Fruit fly (Drosophila melanogaster): Measurements from ENCODE around the gene NP15.6.

The NP15.6 gene

DNA sequence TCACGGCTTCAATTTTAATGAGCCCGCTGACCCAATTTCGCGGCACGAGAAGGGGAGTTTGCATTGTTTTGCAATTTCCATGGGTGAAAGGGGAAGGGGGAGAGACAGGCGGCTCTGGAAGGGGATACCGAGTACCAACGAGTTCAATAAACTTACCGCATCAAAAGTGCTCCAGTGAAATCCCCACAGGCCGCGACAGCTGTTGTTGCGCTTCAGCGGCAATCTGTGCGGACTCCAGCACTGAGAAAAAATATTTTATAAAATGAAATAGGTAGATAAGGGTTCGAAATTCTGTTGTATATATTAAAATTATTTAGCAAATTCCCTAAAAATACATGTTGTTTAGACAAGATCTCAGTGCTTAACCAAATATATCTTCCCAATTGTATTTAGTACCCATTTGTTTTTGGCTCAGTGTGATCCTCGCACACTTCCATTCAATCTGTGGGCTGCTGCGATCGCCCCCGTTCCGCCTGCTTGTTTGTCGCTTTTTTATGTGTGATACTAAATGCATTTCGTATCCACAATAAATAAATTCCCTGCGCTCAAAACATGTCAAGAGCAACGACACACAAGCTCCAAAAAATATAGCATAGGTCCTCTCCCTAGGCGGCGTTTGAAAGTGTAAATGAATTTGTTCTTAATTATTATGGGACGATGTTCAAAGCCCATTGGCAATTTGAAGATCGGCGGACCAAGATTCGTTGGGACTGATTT lies 31.5 kb upstream of the NP15.6 start (continued):
- TF ChIP-seq kah (GFP tag; optimal IDR thresholded peaks at IDR 0.05) (peak; percentile 69), CG32532 (GFP tag; IDR thresholded peaks at IDR 0.05) (peak; percentile 25; the same call in 1 of the 2 replicates), Ssrp (tag; optimal IDR thresholded peaks at IDR 0.05) (peak; percentile 82), insv (GFP tag; optimal IDR thresholded peaks at IDR 0.05) (no peak), Hr3 (GFP tag; optimal IDR thresholded peaks at IDR 0.05) (peak; percentile 69), CG10462 (GFP tag; optimal IDR thresholded peaks at IDR 0.05) (peak; percentile 77), sqz (GFP tag; optimal IDR thresholded peaks at IDR 0.05) (peak; percentile 28), MTF-1 (GFP tag; optimal IDR thresholded peaks at IDR 0.05; ENCODE audit: borderline replicate concordance) (peak; percentile 25), Kr (GFP tag; optimal IDR thresholded peaks at IDR 0.05) (no peak), caup (GFP tag; optimal IDR thresholded peaks at IDR 0.05; ENCODE audit: severe bottlenecking) (peak; percentile 22), CG12155 (GFP tag; optimal IDR thresholded peaks at IDR 0.05) (peak; percentile 33), Dbx (GFP tag; IDR thresholded peaks at IDR 0.05) (0 out of 3 replicates have a peak, but pooled peaks have one; percentile 33), pum (GFP tag; optimal IDR thresholded peaks at IDR 0.05) (peak; percentile 75), CG8089 (GFP tag; optimal IDR thresholded peaks at IDR 0.05) (peak; percentile 52), tap (tag; optimal IDR thresholded peaks at IDR 0.05) (peak; percentile 82), tup (GFP tag; optimal IDR thresholded peaks at IDR 0.05) (no peak), btn (GFP tag; optimal IDR thresholded peaks at IDR 0.05) (peak; percentile 11), Six4 (GFP tag; optimal IDR thresholded peaks at IDR 0.05) (peak; percentile 72), Lpt (GFP tag; optimal IDR thresholded peaks at IDR 0.05) (no peak), nau (GFP tag; optimal IDR thresholded peaks at IDR 0.05) (peak; percentile 97), cwo (GFP tag; optimal IDR thresholded peaks at IDR 0.05) (peak; percentile 46), CG11456 (GFP tag; IDR thresholded peaks at IDR 0.05) (peak; percentile 71; the same call in 1 of the 3 replicates), lmd (GFP tag; IDR thresholded peaks at IDR 0.05) (peak; percentile 79), ap (GFP tag; IDR thresholded peaks at IDR 0.05) (peak; percentile 81), h (optimal IDR thresholded peaks at IDR 0.05) (no peak), ind (GFP tag; optimal IDR thresholded peaks at IDR 0.05) (peak; percentile 63), Max (GFP tag; optimal IDR thresholded peaks at IDR 0.05) (peak; percentile 73), CG18476 (GFP tag; optimal IDR thresholded peaks at IDR 0.05) (peak; percentile 72), CG14014 (GFP tag; IDR thresholded peaks at IDR 0.05) (peak; percentile 69; the same call in 1 of the 2 replicates), CG30020 (tag; optimal IDR thresholded peaks at IDR 0.05) (no peak), CG13775 (GFP tag; optimal IDR thresholded peaks at IDR 0.05) (peak; percentile 55), CG5245 (GFP tag; optimal IDR thresholded peaks at IDR 0.05) (peak; percentile 75), slou (GFP tag; optimal IDR thresholded peaks at IDR 0.05) (peak; percentile 20), sens-2 (GFP tag; IDR thresholded peaks at IDR 0.05) (peak; percentile 86), tin (GFP tag; optimal IDR thresholded peaks at IDR 0.05) (peak; percentile 84), CG7987 (GFP tag; optimal IDR thresholded peaks at IDR 0.05) (no peak), fd96Cb (tag; optimal IDR thresholded peaks at IDR 0.05) (peak; percentile 87), D19A (tag; optimal IDR thresholded peaks at IDR 0.05) (peak; percentile 77), Spps (tag; optimal IDR thresholded peaks at IDR 0.05) (peak; percentile 77), CG12391 (tag; optimal IDR thresholded peaks at IDR 0.05) (peak; percentile 86), pros (GFP tag; optimal IDR thresholded peaks at IDR 0.05) (no peak), exex (tag; optimal IDR thresholded peaks at IDR 0.05) (no peak), al (GFP tag; IDR thresholded peaks at IDR 0.05) (no peak), jumu (GFP tag; optimal IDR thresholded peaks at IDR 0.05) (peak; percentile 36), Scr (GFP tag; IDR thresholded peaks at IDR 0.05; ENCODE audit: partially characterized antibody) (no peak), HLH4C (GFP tag; IDR thresholded peaks at IDR 0.05; ENCODE audit: partially characterized antibody) (no peak), unc-4 (GFP tag; IDR thresholded peaks at IDR 0.05; ENCODE audit: partially characterized antibody) (no peak), dysf (GFP tag; IDR thresholded peaks at IDR 0.05) (peak; percentile 82), CG3726 (GFP tag; IDR thresholded peaks at IDR 0.05) (peak; percentile 60; the same call in 1 of the 3 replicates)

Data from whole organism, embryonic.